Worm (Caenorhabditis elegans) whole organism, L3 larva: Measurements from ENCODE around the gene asm-1.

Source experiments
- aly-2 ChIP-seq: fragments of 150-350 bp; optimal IDR thresholded peaks from 2 replicates; lab custom pipeline; 2014; ENCODE audit warnings: missing biosample characterization, missing genetic modification characterization
- ceh-82 ChIP-seq: fragments of 150-350 bp; optimal IDR thresholded peaks from 2 replicates; lab custom pipeline; 2014; ENCODE audit warnings: missing biosample characterization, missing genetic modification characterization
- jun-1 ChIP-seq: fragments of 150-350 bp; optimal IDR thresholded peaks from 2 replicates; lab custom pipeline; 2014; ENCODE audit warnings: missing biosample characterization, missing genetic modification reagents, missing genetic modification characterization
- pha-4 ChIP-seq: fragments of 150-350 bp; optimal IDR thresholded peaks from 2 replicates; lab custom pipeline; 2014; ENCODE audit warnings: missing biosample characterization, missing genetic modification reagents, missing genetic modification characterization
- pqm-1 ChIP-seq: fragments of 150-350 bp; optimal IDR thresholded peaks from 2 replicates; lab custom pipeline; 2017; ENCODE audit warnings: missing biosample characterization, missing genetic modification characterization, inconsistent platforms
- unc-39 ChIP-seq: sonication (generic microtip); optimal IDR thresholded peaks from 4 replicates; lab custom pipeline; 2017; ENCODE audit warnings: missing biosample characterization, missing genetic modification characterization
- unc-62 ChIP-seq: fragments of 150-350 bp; sonication (generic microtip); optimal IDR thresholded peaks from 4 replicates; lab custom pipeline; 2014; ENCODE audit warnings: missing biosample characterization, missing genetic modification reagents, missing genetic modification characterization
- ztf-11 ChIP-seq: fragments of 150-350 bp; optimal IDR thresholded peaks from 2 replicates; lab custom pipeline; 2014; ENCODE audit warnings: missing biosample characterization, missing genetic modification characterization

ce11 chrII:6926488-6926887, 16.6 kb downstream of the asm-1 start:
- TF ChIP-seq jun-1 (tag; lab: Kevin White, UChicago) (peak; percentile 88), unc-62 (GFP tag; lab: Kevin White, UChicago) (peak; percentile 6), pqm-1 (tag; lab: Kevin White, UChicago) (peak; percentile 56), unc-39 (tag; lab: Kevin White, UChicago) (no peak), pha-4 (tag; lab: Kevin White, UChicago) (peak; percentile 68), aly-2 (tag; lab: Kevin White, UChicago) (no peak), ztf-11 (no peak), ceh-82 (tag; lab: Kevin White, UChicago) (no peak)
